Fruit fly (Drosophila melanogaster) whole organism, prepupa: ENCODE results near the gene mRpL27.

Experiments
- Blimp-1 ChIP-seq: fragments of 200-800 bp; sonication (Bioruptor generic); optimal IDR thresholded peaks from 3 replicates; lab custom pipeline; 2017; ENCODE audit warnings: missing biosample characterization, missing genetic modification characterization, mild to moderate bottlenecking, moderate library complexity, missing genetic modification reagents
- CG10631 ChIP-seq: fragments of 200-800 bp; sonication (Bioruptor generic); optimal IDR thresholded peaks from 2 replicates; lab custom pipeline; 2016; ENCODE audit warnings: missing biosample characterization, missing genetic modification characterization
- CG10669 ChIP-seq: fragments of 200-800 bp; sonication (Bioruptor generic); optimal IDR thresholded peaks from 3 replicates; lab custom pipeline; 2018; ENCODE audit warnings: missing biosample characterization, mild to moderate bottlenecking, missing genetic modification characterization, moderate library complexity
- CG11294 ChIP-seq: fragments of 200-800 bp; sonication (Bioruptor generic); IDR thresholded peaks from 2 replicates; pipeline ENCODE4 v1.3.6; 2022; ENCODE audit warnings: missing biosample characterization, missing genetic modification characterization
- CG11762 ChIP-seq: fragments of 200-800 bp; sonication (Bioruptor generic); optimal IDR thresholded peaks from 3 replicates; lab custom pipeline; 2016; ENCODE audit warnings: missing biosample characterization, missing genetic modification characterization; ENCODE audit not compliant: insufficient read depth
- CG11902 ChIP-seq: fragments of 200-800 bp; sonication (Bioruptor generic); optimal IDR thresholded peaks from 3 replicates; lab custom pipeline; 2016; ENCODE audit warnings: missing biosample characterization, missing genetic modification characterization
- CG1621 ChIP-seq: fragments of 200-800 bp; sonication (Bioruptor generic); optimal IDR thresholded peaks from 3 replicates; lab custom pipeline; 2018; ENCODE audit warnings: missing biosample characterization, mild to moderate bottlenecking, missing genetic modification characterization
- CG32006 ChIP-seq: fragments of 200-800 bp; sonication (Bioruptor generic); optimal IDR thresholded peaks from 3 replicates; lab custom pipeline; 2017; ENCODE audit warnings: missing biosample characterization, mild to moderate bottlenecking, missing genetic modification characterization
- CG34406 ChIP-seq: fragments of 200-800 bp; sonication (Bioruptor generic); optimal IDR thresholded peaks from 3 replicates; lab custom pipeline; 2016; ENCODE audit warnings: missing biosample characterization, missing genetic modification characterization
- CG3919 ChIP-seq: fragments of 200-800 bp; sonication (Bioruptor generic); optimal IDR thresholded peaks from 3 replicates; lab custom pipeline; 2016; ENCODE audit warnings: missing biosample characterization, missing genetic modification characterization
- CG6163 ChIP-seq: fragments of 200-800 bp; sonication (Bioruptor generic); IDR thresholded peaks from 3 replicates; pipeline ENCODE4 v1.3.6; 2022; ENCODE audit warnings: missing biosample characterization, missing genetic modification characterization
- CG6276 ChIP-seq: fragments of 200-800 bp; sonication (Bioruptor generic); optimal IDR thresholded peaks from 2 replicates; lab custom pipeline; 2017; ENCODE audit warnings: missing biosample characterization, mild to moderate bottlenecking, missing genetic modification characterization
- CG6792 ChIP-seq: fragments of 200-800 bp; sonication (Bioruptor generic); optimal IDR thresholded peaks from 3 replicates; lab custom pipeline; 2016; ENCODE audit warnings: missing biosample characterization, missing genetic modification characterization
- CG8119 ChIP-seq: fragments of 200-800 bp; sonication (Bioruptor generic); IDR thresholded peaks from 3 replicates; pipeline ENCODE4 v1.3.6; 2022; ENCODE audit warnings: missing biosample characterization, missing genetic modification characterization
- CG8319 ChIP-seq: fragments of 200-800 bp; sonication (Bioruptor generic); optimal IDR thresholded peaks from 3 replicates; lab custom pipeline; 2016; ENCODE audit warnings: missing biosample characterization, missing genetic modification characterization
- CG8632 ChIP-seq: fragments of 200-800 bp; sonication (Bioruptor generic); optimal IDR thresholded peaks from 3 replicates; lab custom pipeline; 2016; ENCODE audit warnings: missing biosample characterization, missing genetic modification characterization
- CG9139 ChIP-seq: fragments of 200-800 bp; sonication (Bioruptor generic); optimal IDR thresholded peaks from 3 replicates; lab custom pipeline; 2017; ENCODE audit warnings: missing biosample characterization, mild to moderate bottlenecking, missing genetic modification characterization
- Eip78C ChIP-seq: fragments of 200-800 bp; sonication (Bioruptor generic); peaks from one replicate; lab custom pipeline; 2016; ENCODE audit warnings: missing biosample characterization, missing genetic modification characterization
- Eip93F ChIP-seq: fragments of 200-800 bp; sonication (Bioruptor generic); optimal IDR thresholded peaks from 2 replicates; lab custom pipeline; 2016; ENCODE audit warnings: missing biosample characterization, mild to moderate bottlenecking, missing genetic modification characterization
- Ets96B ChIP-seq: fragments of 200-800 bp; optimal IDR thresholded peaks from 2 replicates; lab custom pipeline; 2019; ENCODE audit warnings: missing biosample characterization, mild to moderate bottlenecking, missing genetic modification characterization, moderate library complexity
- Hr39 ChIP-seq: fragments of 200-800 bp; sonication (Bioruptor generic); optimal IDR thresholded peaks from 2 replicates; lab custom pipeline; 2016; ENCODE audit warnings: missing biosample characterization, missing genetic modification characterization
- Met ChIP-seq: fragments of 200-800 bp; sonication (Bioruptor generic); optimal IDR thresholded peaks from 3 replicates; lab custom pipeline; 2016; ENCODE audit warnings: missing biosample characterization, missing genetic modification characterization
- Sox102F ChIP-seq: fragments of 200-800 bp; sonication (Bioruptor generic); optimal IDR thresholded peaks from 2 replicates; lab custom pipeline; 2016; ENCODE audit warnings: missing biosample characterization, mild to moderate bottlenecking, missing genetic modification characterization
- Sox14 ChIP-seq: fragments of 200-800 bp; sonication (Bioruptor generic); optimal IDR thresholded peaks from 3 replicates; lab custom pipeline; 2016; ENCODE audit warnings: missing biosample characterization, missing genetic modification characterization
- Sox15 ChIP-seq: fragments of 200-800 bp; sonication (Bioruptor generic); optimal IDR thresholded peaks from 3 replicates; lab custom pipeline; 2016; ENCODE audit warnings: missing biosample characterization, missing genetic modification characterization
- acj6 ChIP-seq: fragments of 200-800 bp; sonication (Bioruptor generic); optimal IDR thresholded peaks from 3 replicates; lab custom pipeline; 2016; ENCODE audit warnings: missing biosample characterization, missing genetic modification characterization
- cyc ChIP-seq: fragments of 200-800 bp; sonication (Bioruptor generic); optimal IDR thresholded peaks from 3 replicates; lab custom pipeline; 2016; ENCODE audit warnings: missing biosample characterization, missing genetic modification characterization
- dac ChIP-seq: fragments of 200-800 bp; sonication (Bioruptor generic); optimal IDR thresholded peaks from 2 replicates; lab custom pipeline; 2017; ENCODE audit warnings: missing biosample characterization, mild to moderate bottlenecking, missing genetic modification characterization
- dsx ChIP-seq: fragments of 200-800 bp; optimal IDR thresholded peaks from 3 replicates; lab custom pipeline; 2019; ENCODE audit warnings: missing biosample characterization, mild to moderate bottlenecking, missing genetic modification characterization, moderate library complexity; ENCODE audit not compliant: poor library complexity, severe bottlenecking
- fd59A ChIP-seq: fragments of 200-800 bp; sonication (Bioruptor generic); optimal IDR thresholded peaks from 2 replicates; lab custom pipeline; 2017; ENCODE audit warnings: missing biosample characterization, mild to moderate bottlenecking, missing genetic modification characterization, missing genetic modification reagents
- fkh ChIP-seq: fragments of 200-800 bp; sonication (Bioruptor generic); optimal IDR thresholded peaks from 3 replicates; lab custom pipeline; 2017; ENCODE audit warnings: missing biosample characterization, mild to moderate bottlenecking, missing genetic modification characterization, moderate library complexity
- spab ChIP-seq: fragments of 200-800 bp; sonication (Bioruptor generic); optimal IDR thresholded peaks from 2 replicates; lab custom pipeline; 2017; ENCODE audit warnings: missing biosample characterization, mild to moderate bottlenecking, missing genetic modification characterization, missing genetic modification reagents
- svp ChIP-seq: fragments of 200-800 bp; sonication (Bioruptor generic); peaks from one replicate; lab custom pipeline; 2016; ENCODE audit warnings: missing biosample characterization, missing genetic modification characterization
- topi ChIP-seq: fragments of 200-800 bp; sonication (Bioruptor generic); optimal IDR thresholded peaks from 3 replicates; lab custom pipeline; 2016; ENCODE audit warnings: missing biosample characterization, missing genetic modification characterization
- vri ChIP-seq: fragments of 200-800 bp; sonication (Bioruptor generic); optimal IDR thresholded peaks from 3 replicates; lab custom pipeline; 2016; ENCODE audit warnings: missing biosample characterization, mild to moderate bottlenecking, missing genetic modification characterization

The mRpL27 gene

DNA sequence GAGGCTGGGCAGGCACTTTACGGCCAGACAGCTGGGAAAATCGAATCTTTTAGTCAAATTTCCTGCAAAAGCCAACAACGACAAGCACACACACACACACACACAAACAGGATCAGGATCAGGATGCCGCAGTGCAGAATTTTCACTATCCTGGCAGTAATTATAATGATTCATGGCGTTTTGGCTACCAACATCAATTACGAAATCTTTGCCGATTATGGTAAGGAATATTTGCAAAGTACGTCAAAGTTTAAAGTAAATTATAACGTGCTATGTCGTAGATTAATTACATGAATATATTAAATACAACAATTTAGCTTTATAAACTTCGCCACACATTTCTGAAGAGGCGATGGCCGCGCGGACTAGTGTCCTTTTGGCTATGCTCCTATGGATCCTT lies 25.8 kb downstream of the mRpL27 start, which contains the start of the genes CG34177 and CG34178:
Gene CG34177, plus strand, starts transcription at position 301 of the 400 bp plus-strand sequence.
Gene CG34178, plus strand, starts transcription at position 301 of the 400 bp plus-strand sequence.
- TF ChIP-seq svp (GFP tag; lab: Kevin White, UChicago) (peak; percentile 21), CG8119 (GFP tag; lab: Robert Waterston, UW) (no peak)

DNA sequence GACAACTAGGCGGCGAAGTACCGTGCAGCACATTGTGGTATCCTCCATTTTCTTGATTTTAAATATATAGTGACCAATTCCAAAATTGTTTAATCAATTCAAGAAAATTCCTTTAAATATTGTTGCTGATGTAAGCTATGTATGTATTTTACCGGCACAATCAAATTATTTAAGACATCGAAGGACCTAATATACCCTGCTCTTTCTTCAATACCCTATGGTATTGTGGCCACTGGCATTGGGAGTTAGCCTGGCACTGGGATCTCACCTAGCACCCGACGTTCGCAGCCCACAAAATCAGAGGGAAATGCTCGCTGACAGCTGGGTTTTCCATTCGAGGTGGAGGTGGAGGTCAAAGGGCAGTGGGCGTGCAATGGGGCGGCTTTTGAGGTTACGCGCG lies 37.3 kb downstream of the mRpL27 start:
- TF ChIP-seq CG11902 (GFP tag; lab: Kevin White, UChicago), result no peak
- TF ChIP-seq CG1621 (tag; lab: Kevin White, UChicago), result no peak
- no peak for TF ChIP-seq CG8319
- no peak for TF ChIP-seq CG34406
- no peak for TF ChIP-seq Ets96B (tag; lab: Kevin White, UChicago)
- no peak for TF ChIP-seq Hr39 (GFP tag; lab: Kevin White, UChicago)
- TF ChIP-seq Sox102F, result no peak
- no peak for TF ChIP-seq Sox14 (GFP tag; lab: Kevin White, UChicago)
- TF ChIP-seq topi (GFP tag; lab: Kevin White, UChicago), result no peak
- TF ChIP-seq CG32006 (GFP tag; lab: Kevin White, UChicago), result no peak
- no peak for TF ChIP-seq Sox15 (GFP tag; lab: Kevin White, UChicago)
- no peak for TF ChIP-seq Met (GFP tag; lab: Kevin White, UChicago)
- no peak for TF ChIP-seq CG11762 (GFP tag; lab: Kevin White, UChicago)
- no peak for TF ChIP-seq CG10631 (GFP tag; lab: Kevin White, UChicago)
- TF ChIP-seq Eip78C (GFP tag; lab: Kevin White, UChicago), result no peak
- TF ChIP-seq CG8632 (GFP tag; lab: Kevin White, UChicago), result no peak
- TF ChIP-seq svp (GFP tag; lab: Kevin White, UChicago), result no peak

DNA sequence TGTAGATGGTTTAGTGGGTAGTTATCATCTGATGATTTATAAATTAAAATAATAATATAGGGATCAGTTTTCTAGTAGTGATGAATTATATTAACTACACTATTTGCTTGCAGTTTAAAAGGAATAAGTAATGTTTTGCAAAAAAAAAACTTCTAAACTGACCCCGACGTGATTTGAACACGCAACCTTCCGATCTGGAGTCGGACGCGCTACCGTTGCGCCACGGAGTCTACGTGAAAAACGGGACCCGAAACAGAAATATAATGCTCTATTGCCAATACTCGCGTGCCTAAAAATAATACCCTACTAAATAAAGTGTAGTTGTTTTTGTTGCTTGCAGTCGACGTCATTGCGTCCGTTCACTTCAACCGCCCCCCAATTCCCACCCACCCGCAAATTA lies 40.6 kb downstream of the mRpL27 start:
- no peak for TF ChIP-seq CG11294
- no peak for TF ChIP-seq CG10669 (GFP tag; lab: Kevin White, UChicago)
- TF ChIP-seq Hr39 (GFP tag; lab: Kevin White, UChicago), result no peak
- TF ChIP-seq CG32006 (GFP tag; lab: Kevin White, UChicago), result no peak
- no peak for TF ChIP-seq CG3919 (GFP tag; lab: Kevin White, UChicago)
- TF ChIP-seq CG9139 (GFP tag; lab: Kevin White, UChicago), result no peak
- no peak for TF ChIP-seq CG6792 (GFP tag; lab: Kevin White, UChicago)
- TF ChIP-seq CG6163, result no peak
- TF ChIP-seq dac (GFP tag; lab: Kevin White, UChicago), result no peak
- TF ChIP-seq, all 60 proteins: peak for 0

DNA sequence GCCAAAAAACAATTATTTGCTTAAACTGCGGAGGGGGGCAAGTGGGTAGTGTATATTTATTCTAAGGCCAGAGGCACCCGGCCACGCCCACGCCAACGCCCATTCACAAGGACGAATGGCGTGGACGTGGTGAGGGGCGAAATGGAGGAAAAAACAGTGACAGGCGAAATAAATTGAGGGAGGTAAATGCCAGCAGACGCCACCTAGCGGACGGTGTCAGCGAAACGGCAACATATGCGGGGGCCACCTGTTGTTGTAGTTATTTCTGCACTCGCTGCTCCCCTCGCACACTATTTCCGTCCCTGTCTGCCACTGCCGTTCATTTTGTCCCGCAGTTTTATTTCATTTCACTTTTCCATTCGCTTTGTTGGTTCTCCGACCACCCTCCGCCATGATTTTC lies 41.5 kb downstream of the mRpL27 start:
- no peak for TF ChIP-seq CG6276 (GFP tag; lab: Kevin White, UChicago)
- TF ChIP-seq dsx (GFP tag; lab: Kevin White, UChicago), result no peak
- TF ChIP-seq spab (GFP tag; lab: Kevin White, UChicago), result no peak
- no peak for TF ChIP-seq fd59A (GFP tag; lab: Kevin White, UChicago)
- no peak for TF ChIP-seq acj6 (GFP tag; lab: Kevin White, UChicago)
- no peak for TF ChIP-seq Blimp-1 (GFP tag; lab: Kevin White, UChicago)
- no peak for TF ChIP-seq Met (GFP tag; lab: Kevin White, UChicago)
- TF ChIP-seq vri (GFP tag; lab: Kevin White, UChicago), result no peak
- TF ChIP-seq Hr39 (GFP tag; lab: Kevin White, UChicago), result no peak
- TF ChIP-seq Eip93F, result no peak
- TF ChIP-seq cyc (GFP tag; lab: Kevin White, UChicago), result no peak
- TF ChIP-seq fkh (GFP tag; lab: Kevin White, UChicago), result no peak
- TF ChIP-seq CG11762 (GFP tag; lab: Kevin White, UChicago), result no peak
